Worm (Caenorhabditis elegans): ENCODE data around the gene ZC239.16.
"Not testable (repeated sequence)": the region's sequence is repeated elsewhere in the genome, so short reads cannot be mapped to it uniquely, and the experiment has no call there.

DNA sequence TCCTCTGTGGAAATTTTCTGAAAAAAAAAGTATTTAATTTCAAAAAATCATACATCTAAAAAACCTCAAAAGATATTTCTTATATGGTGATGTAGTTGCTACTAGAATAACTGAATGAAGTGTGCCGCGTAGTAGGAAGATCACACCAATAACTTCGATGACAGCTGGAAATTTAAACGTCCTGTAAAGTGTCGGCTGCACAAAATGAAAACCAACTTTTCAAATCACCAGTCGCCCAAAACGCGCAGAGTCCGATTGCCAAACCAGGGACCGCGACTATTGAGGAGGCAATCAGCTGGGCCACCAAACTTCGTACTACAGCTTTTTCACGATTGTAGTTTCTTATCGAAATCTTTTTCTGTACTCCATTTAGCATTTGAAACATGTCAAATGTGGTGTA is 23.9 kb downstream of the ZC239.16 start, which contains the start of gene sri-48:
- not testable (repeated sequence) for TF ChIP-seq zip-5 (tag; optimal IDR thresholded peaks at IDR 0.05); nhr-11 (tag; optimal IDR thresholded peaks at IDR 0.05); pqm-1 (tag; optimal IDR thresholded peaks at IDR 0.05); pha-4 (tag; optimal IDR thresholded peaks at IDR 0.05); ceh-9 (tag; optimal IDR thresholded peaks at IDR 0.05); sox-4 (tag; optimal IDR thresholded peaks at IDR 0.05); fkh-10 (GFP tag; optimal IDR thresholded peaks at IDR 0.05); Y22D7AL.16 (tag; optimal IDR thresholded peaks at IDR 0.05); unc-42 (tag; optimal IDR thresholded peaks at IDR 0.05)
